Fruit fly (Drosophila melanogaster) whole organism, embryonic: ENCODE results near the gene CG14982.

Source experiments
- ATbp ChIP-seq: fragments of 200-800 bp; sonication (Bioruptor generic); optimal IDR thresholded peaks from 2 replicates; lab custom pipeline; 2017; ENCODE audit warnings: missing biosample characterization, mild to moderate bottlenecking, missing genetic modification characterization, missing genetic modification reagents
- Ada2b ChIP-seq: fragments of 200-800 bp; sonication (Bioruptor generic); IDR thresholded peaks from 2 replicates; pipeline ENCODE4 v1.3.6; 2022; ENCODE audit warnings: missing biosample characterization, missing genetic modification characterization
- CG12769 ChIP-seq: fragments of 200-800 bp; sonication (Bioruptor generic); optimal IDR thresholded peaks from 2 replicates; lab custom pipeline; 2019; ENCODE audit warnings: missing biosample characterization, mild to moderate bottlenecking, missing genetic modification characterization, moderate library complexity
- CG15011 ChIP-seq: fragments of 200-800 bp; sonication (Bioruptor generic); optimal IDR thresholded peaks from 3 replicates; lab custom pipeline; 2018; ENCODE audit warnings: missing biosample characterization, mild to moderate bottlenecking, missing genetic modification characterization
- CG1647 ChIP-seq: fragments of 200-800 bp; sonication (Bioruptor generic); optimal IDR thresholded peaks from 3 replicates; lab custom pipeline; 2016; ENCODE audit warnings: missing biosample characterization, missing genetic modification characterization
- CG16813 ChIP-seq: fragments of 200-800 bp; sonication (Bioruptor generic); IDR thresholded peaks from 3 replicates; pipeline ENCODE4 v1.3.6; 2022; ENCODE audit warnings: missing biosample characterization, missing genetic modification characterization; ENCODE audit not compliant: partially characterized antibody
- CG17359 ChIP-seq: fragments of 200-800 bp; sonication (Bioruptor generic); optimal IDR thresholded peaks from 3 replicates; lab custom pipeline; 2018; ENCODE audit warnings: missing biosample characterization, mild to moderate bottlenecking, missing genetic modification characterization, moderate library complexity
- CG17912 ChIP-seq: fragments of 200-800 bp; sonication (Bioruptor generic); optimal IDR thresholded peaks from 2 replicates; lab custom pipeline; 2018; ENCODE audit warnings: missing biosample characterization, mild to moderate bottlenecking, missing genetic modification characterization
- CG2202 ChIP-seq: fragments of 200-800 bp; sonication (Bioruptor generic); optimal IDR thresholded peaks from 2 replicates; lab custom pipeline; 2018; ENCODE audit warnings: missing biosample characterization, mild to moderate bottlenecking, missing genetic modification characterization
- CG2678 ChIP-seq: fragments of 200-800 bp; sonication (Bioruptor generic); optimal IDR thresholded peaks from 3 replicates; lab custom pipeline; 2019; ENCODE audit warnings: missing biosample characterization, mild to moderate bottlenecking, missing genetic modification characterization, moderate library complexity
- CG2875 ChIP-seq: fragments of 200-800 bp; sonication (Bioruptor generic); optimal IDR thresholded peaks from 2 replicates; lab custom pipeline; 2017; ENCODE audit warnings: missing biosample characterization, mild to moderate bottlenecking, missing genetic modification characterization, missing genetic modification reagents
- CG2889 ChIP-seq: fragments of 200-800 bp; sonication (Bioruptor generic); IDR thresholded peaks from 3 replicates; pipeline ENCODE4 v1.3.6; 2022; ENCODE audit warnings: missing biosample characterization, missing genetic modification characterization
- CG30020 ChIP-seq: fragments of 200-800 bp; optimal IDR thresholded peaks from 2 replicates; lab custom pipeline; 2019; ENCODE audit warnings: missing biosample characterization, mild to moderate bottlenecking, missing genetic modification characterization, moderate library complexity
- CG3065 ChIP-seq: fragments of 200-800 bp; sonication (Bioruptor generic); optimal IDR thresholded peaks from 2 replicates; lab custom pipeline; 2016; ENCODE audit warnings: missing biosample characterization, missing genetic modification characterization
- CG31365 ChIP-seq: fragments of 200-800 bp; sonication (Bioruptor generic); optimal IDR thresholded peaks from 2 replicates; lab custom pipeline; 2018; ENCODE audit warnings: missing biosample characterization, mild to moderate bottlenecking, missing genetic modification characterization
- CG34224 ChIP-seq: fragments of 200-800 bp; sonication (Bioruptor generic); IDR thresholded peaks from 3 replicates; pipeline ENCODE4 v1.3.6; 2022; ENCODE audit warnings: missing biosample characterization, missing genetic modification characterization; ENCODE audit not compliant: partially characterized antibody
- CG3838 ChIP-seq: fragments of 200-800 bp; sonication (Bioruptor generic); optimal IDR thresholded peaks from 3 replicates; lab custom pipeline; 2016; ENCODE audit warnings: missing biosample characterization, missing genetic modification characterization
- CG4424 ChIP-seq: fragments of 200-800 bp; sonication (Bioruptor generic); optimal IDR thresholded peaks from 3 replicates; lab custom pipeline; 2016; ENCODE audit warnings: missing biosample characterization, missing genetic modification characterization
- CG4730 ChIP-seq: fragments of 200-800 bp; sonication (Bioruptor generic); IDR thresholded peaks from 2 replicates; pipeline ENCODE4 v1.3.6; 2022; ENCODE audit warnings: missing biosample characterization, missing genetic modification characterization
- CG5953 ChIP-seq: fragments of 200-800 bp; sonication (Bioruptor generic); IDR thresholded peaks from 2 replicates; pipeline ENCODE4 v1.3.6; 2022; ENCODE audit warnings: missing biosample characterization, missing genetic modification characterization
- CG6654 ChIP-seq: fragments of 200-800 bp; sonication (Bioruptor generic); optimal IDR thresholded peaks from 2 replicates; lab custom pipeline; 2017; ENCODE audit warnings: missing biosample characterization, mild to moderate bottlenecking, missing genetic modification characterization
- CG9876 ChIP-seq: fragments of 200-800 bp; sonication (Bioruptor generic); optimal IDR thresholded peaks from 2 replicates; lab custom pipeline; 2016; ENCODE audit warnings: missing biosample characterization, missing genetic modification characterization
- Chrac-16 ChIP-seq: fragments of 200-800 bp; sonication (Bioruptor generic); optimal IDR thresholded peaks from 3 replicates; lab custom pipeline; 2016; ENCODE audit warnings: missing biosample characterization, missing genetic modification characterization
- CoRest ChIP-seq: fragments of 200-800 bp; sonication (Bioruptor generic); optimal IDR thresholded peaks from 3 replicates; lab custom pipeline; 2018; ENCODE audit warnings: missing biosample characterization, mild to moderate bottlenecking, missing genetic modification characterization, moderate library complexity
- Dp ChIP-seq: fragments of 200-800 bp; sonication (Bioruptor generic); optimal IDR thresholded peaks from 2 replicates; lab custom pipeline; 2018; ENCODE audit warnings: missing biosample characterization, mild to moderate bottlenecking, missing genetic modification characterization, moderate library complexity
- E2f1 ChIP-seq: fragments of 200-800 bp; sonication (Bioruptor generic); IDR thresholded peaks from 2 replicates; pipeline ENCODE4 v1.3.6; 2022; ENCODE audit warnings: missing biosample characterization, missing genetic modification characterization
- ERR ChIP-seq: fragments of 200-800 bp; sonication (Bioruptor generic); optimal IDR thresholded peaks from 2 replicates; lab custom pipeline; 2016; ENCODE audit warnings: missing biosample characterization, missing genetic modification characterization
- H15 ChIP-seq: fragments of 200-800 bp; sonication (Bioruptor generic); IDR thresholded peaks from 3 replicates; pipeline ENCODE4 v1.3.6; 2022; ENCODE audit warnings: missing biosample characterization, missing genetic modification characterization
- HLH4C ChIP-seq: fragments of 200-800 bp; sonication (Bioruptor generic); IDR thresholded peaks from 3 replicates; pipeline ENCODE4 v1.3.6; 2022; ENCODE audit warnings: missing biosample characterization, missing genetic modification characterization; ENCODE audit not compliant: partially characterized antibody
- Hand ChIP-seq: fragments of 200-800 bp; sonication (Bioruptor generic); optimal IDR thresholded peaks from 2 replicates; lab custom pipeline; 2017; ENCODE audit warnings: mild to moderate bottlenecking, missing biosample characterization, missing genetic modification reagents, missing genetic modification characterization
- Hr39 ChIP-seq: fragments of >200 bp; optimal IDR thresholded peaks from 2 replicates; lab custom pipeline; 2017
- Hsf ChIP-seq: fragments of 200-800 bp; sonication (Bioruptor generic); optimal IDR thresholded peaks from 3 replicates; lab custom pipeline; 2016; ENCODE audit warnings: missing biosample characterization, missing genetic modification characterization
- MESR4 ChIP-seq: fragments of 200-800 bp; sonication (Bioruptor generic); optimal IDR thresholded peaks from 2 replicates; lab custom pipeline; 2018; ENCODE audit warnings: missing biosample characterization, mild to moderate bottlenecking, missing genetic modification characterization, moderate library complexity
- Nf-YA ChIP-seq: fragments of 200-800 bp; sonication (Bioruptor generic); IDR thresholded peaks from 2 replicates; pipeline ENCODE4 v1.3.6; 2022; ENCODE audit warnings: missing biosample characterization, missing genetic modification characterization
- Sox102F ChIP-seq: fragments of 200-800 bp; sonication (Bioruptor generic); optimal IDR thresholded peaks from 2 replicates; lab custom pipeline; 2018; ENCODE audit warnings: missing biosample characterization, mild to moderate bottlenecking, missing genetic modification characterization, moderate library complexity
- Taf1 ChIP-seq: fragments of 200-800 bp; sonication (Bioruptor generic); IDR thresholded peaks from 2 replicates; pipeline ENCODE4 v1.3.6; 2022; ENCODE audit warnings: missing biosample characterization, missing genetic modification characterization
- Trl ChIP-seq, 3 experiments: fragments of >200 bp in 2 of 3; fragments of 200-800 bp in 1 of 3; sonication (Bioruptor generic) in 1 of 3; optimal IDR thresholded peaks; 2 replicates in 1 of 3; 3 replicates in 2 of 3; lab custom pipeline; 2016 to 2017; ENCODE audit warnings: missing biosample characterization in 1 of 3, missing genetic modification characterization in 1 of 3
- corto ChIP-seq: fragments of 200-800 bp; sonication (Bioruptor generic); optimal IDR thresholded peaks from 2 replicates; lab custom pipeline; 2016; ENCODE audit warnings: missing biosample characterization, mild to moderate bottlenecking, missing genetic modification characterization, moderate library complexity
- crc ChIP-seq: fragments of 200-800 bp; sonication (Bioruptor generic); optimal IDR thresholded peaks from 2 replicates; lab custom pipeline; 2016; ENCODE audit warnings: missing biosample characterization, missing genetic modification characterization
- eyg ChIP-seq: fragments of 200-800 bp; sonication (Bioruptor generic); optimal IDR thresholded peaks from 3 replicates; lab custom pipeline; 2016; ENCODE audit warnings: missing biosample characterization, missing genetic modification characterization
- fru ChIP-seq: fragments of >200 bp; optimal IDR thresholded peaks from 2 replicates; lab custom pipeline; 2017
- jing ChIP-seq: fragments of 200-800 bp; sonication (Bioruptor generic); optimal IDR thresholded peaks from 2 replicates; lab custom pipeline; 2018; ENCODE audit warnings: missing biosample characterization, mild to moderate bottlenecking, missing genetic modification characterization
- mam ChIP-seq: fragments of 200-800 bp; sonication (Bioruptor generic); optimal IDR thresholded peaks from 3 replicates; lab custom pipeline; 2016; ENCODE audit warnings: missing biosample characterization, missing genetic modification characterization
- nmo ChIP-seq: fragments of 200-800 bp; sonication (Bioruptor generic); optimal IDR thresholded peaks from 2 replicates; lab custom pipeline; 2018; ENCODE audit warnings: missing biosample characterization, mild to moderate bottlenecking, missing genetic modification characterization, moderate library complexity
- pan ChIP-seq, 4 experiments: fragments of >200 bp in 3 of 4; fragments of 200-800 bp in 1 of 4; sonication (Bioruptor generic) in 1 of 4; optimal IDR thresholded peaks in 3 of 4; IDR thresholded peaks in 1 of 4; 2 replicates each; pipeline versions ENCODE4 v1.3.6 to Lab custom; 2017 to 2022; ENCODE audit warnings: missing biosample characterization in 2 of 4, missing genetic modification characterization in 2 of 4, mixed read lengths in 1 of 4
- psq ChIP-seq: fragments of 200-800 bp; sonication (Bioruptor generic); optimal IDR thresholded peaks from 2 replicates; lab custom pipeline; 2017; ENCODE audit warnings: missing biosample characterization, missing genetic modification characterization
- ranshi ChIP-seq: fragments of 200-800 bp; sonication (Bioruptor generic); IDR thresholded peaks from 2 replicates; pipeline ENCODE4 v1.3.6; 2022; ENCODE audit warnings: missing biosample characterization, missing genetic modification characterization
- sima ChIP-seq: fragments of 200-800 bp; sonication (Bioruptor generic); optimal IDR thresholded peaks from 2 replicates; lab custom pipeline; 2016; ENCODE audit warnings: missing biosample characterization, missing genetic modification characterization
- sug ChIP-seq: fragments of 200-800 bp; optimal IDR thresholded peaks from 2 replicates; lab custom pipeline; 2019; ENCODE audit warnings: missing biosample characterization, mild to moderate bottlenecking, missing genetic modification characterization, moderate library complexity
- tna ChIP-seq: fragments of 200-800 bp; sonication (Bioruptor generic); IDR thresholded peaks from 2 replicates; pipeline ENCODE4 v1.3.6; 2022; ENCODE audit warnings: missing biosample characterization, missing genetic modification characterization; ENCODE audit not compliant: partially characterized antibody
- wor ChIP-seq: fragments of 200-800 bp; sonication (Bioruptor generic); IDR thresholded peaks from 2 replicates; pipeline ENCODE4 v1.3.6; 2022; ENCODE audit warnings: missing biosample characterization, missing genetic modification characterization

CG14982 gene

DNA sequence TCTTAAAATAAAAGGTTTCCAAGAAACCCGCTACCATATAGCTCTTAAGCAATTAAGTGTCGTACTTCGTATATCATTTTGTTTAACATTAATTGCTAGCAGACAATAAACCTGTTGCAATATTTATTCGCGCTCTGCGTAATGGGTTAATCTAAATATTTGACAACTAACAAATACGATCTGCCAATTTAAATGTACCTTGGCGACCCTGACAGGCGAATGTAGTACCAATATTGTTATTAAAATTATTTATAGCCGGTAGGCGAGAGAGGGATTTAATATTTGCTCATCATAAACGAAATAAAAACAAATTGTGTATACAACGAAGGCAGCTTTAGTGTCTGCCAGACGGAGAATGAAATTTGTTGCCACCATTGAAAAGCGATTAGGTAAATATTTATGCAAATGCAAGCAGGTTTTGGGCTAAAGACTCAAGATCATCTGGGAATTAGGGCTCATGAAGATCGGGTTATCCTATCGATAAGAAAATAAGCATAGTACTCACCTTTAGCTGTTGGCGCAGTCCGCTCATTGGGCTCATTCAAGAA lies 9.7 kb upstream of the CG14982 start (continued):
- TF ChIP-seq CG2678 (peak; percentile 64), CG17912 (GFP tag; lab: Kevin White, UChicago) (no peak), Hand (peak; percentile 33), CG31365 (tag; lab: Kevin White, UChicago) (no peak), CG15011 (GFP tag; lab: Kevin White, UChicago) (peak; percentile 25), H15 (GFP tag; lab: Robert Waterston, UW) (no peak), Chrac-16 (GFP tag; lab: Kevin White, UChicago) (no peak), CG17359 (tag; lab: Kevin White, UChicago) (no peak), crc (GFP tag; lab: Kevin White, UChicago) (no peak), sima (no peak), HLH4C (GFP tag; lab: Robert Waterston, UW) (no peak), Hr39 (lab: Kevin White, UChicago) (no peak), sug (tag; lab: Kevin White, UChicago) (peak; percentile 19), CG34224 (GFP tag; lab: Robert Waterston, UW) (no peak), CG2889 (GFP tag; lab: Robert Waterston, UW) (no peak), CG16813 (no peak), CG3838 (GFP tag; lab: Kevin White, UChicago) (no peak), ranshi (GFP tag; lab: Robert Waterston, UW) (0 out of 2 replicates have a peak, but pooled peaks have one; percentile 9), tna (GFP tag; lab: Robert Waterston, UW) (no peak), CG3065 (GFP tag; lab: Kevin White, UChicago) (no peak), Trl (optimal IDR thresholded peaks at IDR 0.05; lab: Kevin White, UChicago) (no peak), Trl (GFP tag; optimal IDR thresholded peaks at IDR 0.05; lab: Kevin White, UChicago) (no peak), CG2202 (tag; lab: Kevin White, UChicago) (no peak), Taf1 (GFP tag; lab: Robert Waterston, UW) (no peak), pan (optimal IDR thresholded peaks at IDR 0.05; lab: Kevin White, UChicago) (no peak), pan (GFP tag; optimal IDR thresholded peaks at IDR 0.05 in 1 of 2, IDR thresholded peaks at IDR 0.05 in 1 of 2) (no peak), Ada2b (GFP tag; lab: Robert Waterston, UW) (no peak), CG9876 (GFP tag; lab: Kevin White, UChicago) (no peak), CG1647 (GFP tag; lab: Kevin White, UChicago) (no peak), CG2875 (GFP tag; lab: Kevin White, UChicago) (no peak), CG4424 (no peak), corto (GFP tag; lab: Kevin White, UChicago) (no peak), mam (GFP tag; lab: Kevin White, UChicago) (no peak), Sox102F (no peak), Hsf (no peak), E2f1 (no peak), wor (GFP tag; lab: Robert Waterston, UW) (no peak), nmo (GFP tag; lab: Kevin White, UChicago) (no peak), MESR4 (GFP tag; lab: Kevin White, UChicago) (no peak), Dp (no peak), CG4730 (GFP tag; lab: Robert Waterston, UW) (no peak), fru (lab: Kevin White, UChicago) (no peak), ERR (no peak), psq (GFP tag; lab: Kevin White, UChicago) (no peak), eyg (GFP tag; lab: Kevin White, UChicago) (no peak), ATbp (GFP tag; lab: Kevin White, UChicago) (peak; percentile 42), CG12769 (tag; lab: Kevin White, UChicago) (peak; percentile 47), CoRest (tag; lab: Kevin White, UChicago) (peak; percentile 13), jing (no peak), Nf-YA (GFP tag; lab: Robert Waterston, UW) (no peak), CG30020 (tag; lab: Kevin White, UChicago) (no peak), CG5953 (GFP tag; lab: Robert Waterston, UW) (no peak), CG6654 (no peak)
